Worm (Caenorhabditis elegans) whole organism, L4 larva: ENCODE measurements around the gene K01D12.5.

ENCODE experiments used
- T26A8.4 ChIP-seq: fragments of 200-800 bp; sonication (Bioruptor generic); IDR thresholded peaks from 2 replicates; pipeline ENCODE4 v1.3.6; 2022; ENCODE audit warnings: missing genetic modification characterization, missing compliant biosample characterization
- Y105C5A.15 ChIP-seq: fragments of 200-800 bp; sonication (Bioruptor generic); IDR thresholded peaks from 2 replicates; pipeline ENCODE4 v1.3.6; 2022; ENCODE audit warnings: missing genetic modification characterization, missing compliant biosample characterization
- ZK337.2 ChIP-seq: fragments of 200-800 bp; sonication (Bioruptor generic); IDR thresholded peaks from 2 replicates; pipeline ENCODE4 v1.3.6; 2022; ENCODE audit warnings: missing genetic modification reagents, missing genetic modification characterization, missing compliant biosample characterization
- aly-2 ChIP-seq: sonication (generic microtip); optimal IDR thresholded peaks from 2 replicates; lab custom pipeline; 2018; ENCODE audit warnings: missing biosample characterization, missing genetic modification characterization
- arid-1 ChIP-seq: fragments of 200-800 bp; sonication (Bioruptor generic); conservative IDR thresholded peaks from 2 replicates; pipeline ENCODE4 v1.3.6; 2022; ENCODE audit warnings: missing genetic modification reagents, missing genetic modification characterization, missing compliant biosample characterization
- ceh-44 ChIP-seq: fragments of 200-800 bp; sonication (Bioruptor generic); IDR thresholded peaks from 2 replicates; pipeline ENCODE4 v1.3.6; 2022; ENCODE audit warnings: missing genetic modification reagents, missing genetic modification characterization, missing compliant biosample characterization
- daf-16 ChIP-seq, 3 experiments: sonication (generic microtip); optimal IDR thresholded peaks; 2 replicates each; lab custom pipeline; 2016 to 2017; ENCODE audit warnings: missing genetic modification characterization in 3 of 3, missing genetic modification reagents in 3 of 3, mild to moderate bottlenecking in 2 of 3, missing compliant biosample characterization in 2 of 3, missing biosample characterization in 1 of 3, moderate library complexity in 1 of 3
- daf-8 ChIP-seq: fragments of 200-800 bp; sonication (Bioruptor generic); IDR thresholded peaks from 2 replicates; pipeline ENCODE4 v1.3.6; 2022; ENCODE audit warnings: missing genetic modification characterization, missing compliant biosample characterization
- dpl-1 ChIP-seq: fragments of 150-350 bp; optimal IDR thresholded peaks from 2 replicates; lab custom pipeline; 2014; ENCODE audit warnings: missing biosample characterization, missing genetic modification reagents, missing genetic modification characterization
- dve-1 ChIP-seq: sonication (generic microtip); optimal IDR thresholded peaks from 2 replicates; lab custom pipeline; 2017; ENCODE audit warnings: antibody characterized with exemption, mild to moderate bottlenecking, missing genetic modification characterization, missing compliant biosample characterization; ENCODE audit not compliant: insufficient read depth
- fkh-10 ChIP-seq: fragments of 150-350 bp; optimal IDR thresholded peaks from 2 replicates; lab custom pipeline; 2014; ENCODE audit warnings: missing biosample characterization, missing genetic modification reagents, missing genetic modification characterization
- hlh-30 ChIP-seq: sonication (generic microtip); optimal IDR thresholded peaks from 2 replicates; lab custom pipeline; 2017; ENCODE audit warnings: antibody characterized with exemption, mild to moderate bottlenecking, missing genetic modification characterization, missing compliant biosample characterization; ENCODE audit not compliant: insufficient read depth
- jun-1 ChIP-seq: fragments of 150-350 bp; optimal IDR thresholded peaks from 2 replicates; lab custom pipeline; 2014; ENCODE audit warnings: missing biosample characterization, missing genetic modification reagents, missing genetic modification characterization
- lin-13 ChIP-seq: fragments of 150-350 bp; optimal IDR thresholded peaks from 2 replicates; lab custom pipeline; 2014; ENCODE audit warnings: missing biosample characterization, missing genetic modification reagents, missing genetic modification characterization
- lin-29 ChIP-seq: fragments of 200-800 bp; sonication (Bioruptor generic); IDR thresholded peaks from 2 replicates; pipeline ENCODE4 v1.3.6; 2022; ENCODE audit warnings: missing genetic modification reagents, missing genetic modification characterization, missing compliant biosample characterization
- lin-39 ChIP-seq: fragments of 150-350 bp; optimal IDR thresholded peaks from 2 replicates; lab custom pipeline; 2014; ENCODE audit warnings: missing biosample characterization, missing genetic modification reagents, missing genetic modification characterization
- mes-2 ChIP-seq: sonication (generic microtip); optimal IDR thresholded peaks from 2 replicates; lab custom pipeline; 2016; ENCODE audit warnings: missing genotype, mild to moderate bottlenecking, missing genetic modification characterization, missing compliant biosample characterization; ENCODE audit not compliant: poor library complexity, severe bottlenecking
- mxl-2 ChIP-seq: fragments of 200-800 bp; sonication (Bioruptor generic); conservative IDR thresholded peaks from 2 replicates; pipeline ENCODE4 v1.3.6; 2022; ENCODE audit warnings: missing genetic modification reagents, missing genetic modification characterization, missing compliant biosample characterization
- nhr-111 ChIP-seq: fragments of 200-800 bp; sonication (Bioruptor generic); optimal IDR thresholded peaks from 2 replicates; lab custom pipeline; 2018; ENCODE audit warnings: mild to moderate bottlenecking, missing genetic modification characterization, missing compliant biosample characterization
- nhr-237 ChIP-seq: sonication (generic microtip); optimal IDR thresholded peaks from 2 replicates; lab custom pipeline; 2017; ENCODE audit warnings: missing biosample characterization, missing genetic modification characterization
- nhr-42 ChIP-seq: fragments of 200-800 bp; sonication (Bioruptor generic); IDR thresholded peaks from 2 replicates; pipeline ENCODE4 v1.3.6; 2022; ENCODE audit warnings: missing genetic modification characterization, missing compliant biosample characterization
- pha-4 ChIP-seq, 2 experiments: fragments of 150-350 bp in 1 of 2; fragments of 200-800 bp in 1 of 2; sonication (Bioruptor generic) in 1 of 2; IDR thresholded peaks in 1 of 2; optimal IDR thresholded peaks in 1 of 2; 2 replicates each; pipeline versions ENCODE4 v1.3.6 to Lab custom; 2014 to 2022; ENCODE audit warnings: missing genetic modification characterization in 2 of 2, missing genetic modification reagents in 2 of 2, missing biosample characterization in 1 of 2, missing compliant biosample characterization in 1 of 2
- sdz-12 ChIP-seq: fragments of 200-800 bp; sonication (Bioruptor generic); optimal IDR thresholded peaks from 2 replicates; lab custom pipeline; 2018; ENCODE audit warnings: mild to moderate bottlenecking, missing genetic modification characterization, missing compliant biosample characterization
- tag-97 ChIP-seq: fragments of 200-800 bp; sonication (Bioruptor generic); IDR thresholded peaks from 2 replicates; pipeline ENCODE4 v1.3.6; 2022; ENCODE audit warnings: missing genetic modification characterization, missing compliant biosample characterization
- tra-1 ChIP-seq: fragments of 200-800 bp; sonication (Bioruptor generic); IDR thresholded peaks from 2 replicates; pipeline ENCODE4 v1.3.6; 2022; ENCODE audit warnings: missing genetic modification reagents, missing genetic modification characterization, missing compliant biosample characterization
- unc-62 ChIP-seq, 3 experiments: fragments of 150-350 bp in 1 of 3; sonication (generic microtip); optimal IDR thresholded peaks in 2 of 3; peaks in 1 of 3; 1 replicate in 1 of 3; 2 replicates in 2 of 3; lab custom pipeline; 2014 to 2017; ENCODE audit warnings: missing biosample characterization in 3 of 3, missing genetic modification characterization in 3 of 3, missing genetic modification reagents in 3 of 3, missing genotype in 1 of 3
- zfp-2 ChIP-seq: sonication (generic microtip); optimal IDR thresholded peaks from 2 replicates; lab custom pipeline; 2016; ENCODE audit warnings: mild to moderate bottlenecking, missing genetic modification characterization, missing compliant biosample characterization
- zip-2 ChIP-seq: fragments of 150-350 bp; optimal IDR thresholded peaks from 2 replicates; lab custom pipeline; 2014; ENCODE audit warnings: missing biosample characterization, missing genetic modification characterization

The K01D12.5 gene

DNA sequence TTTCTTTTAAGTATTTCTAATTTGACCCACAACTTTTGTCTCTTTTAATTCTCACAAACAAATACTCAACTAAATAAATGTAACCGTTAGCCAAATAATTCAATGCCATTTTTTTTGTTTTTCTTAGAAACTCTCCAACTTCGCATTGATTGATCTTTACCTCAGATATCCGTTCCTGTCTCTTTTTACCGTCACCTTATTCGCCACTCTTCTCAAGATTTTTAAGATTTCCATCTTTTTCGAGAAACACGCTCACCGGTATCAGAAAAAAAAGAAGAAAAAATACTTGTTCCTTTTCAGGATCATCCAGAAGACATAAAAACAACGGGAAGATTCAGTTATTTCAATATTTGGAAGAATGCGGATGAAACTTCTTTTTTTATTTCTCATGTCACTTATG lies 39.3 kb upstream of the K01D12.5 start, which contains the start of gene F23H12.5:
Gene F23H12.5 (plus strand): TSS at position 301 of the 400 bp plus-strand sequence.
- TF ChIP-seq zfp-2 (tag; lab: Kevin White, UChicago) (no peak), dpl-1 (GFP tag; lab: Kevin White, UChicago) (no peak), tra-1 (GFP tag; lab: Robert Waterston, UW) (no peak), lin-13 (GFP tag; lab: Kevin White, UChicago) (no peak), lin-39 (no peak), mxl-2 (GFP tag; lab: Robert Waterston, UW) (no peak), daf-8 (no peak), ceh-44 (GFP tag; lab: Robert Waterston, UW) (no peak), T26A8.4 (GFP tag; lab: Robert Waterston, UW) (no peak), zip-2 (tag; lab: Kevin White, UChicago) (no peak), nhr-237 (no peak), sdz-12 (GFP tag; lab: Kevin White, UChicago) (no peak), dve-1 (tag; lab: Kevin White, UChicago) (no peak), lin-29 (no peak), unc-62 (GFP tag; optimal IDR thresholded peaks at IDR 0.05 in 1 of 2; lab: Kevin White, UChicago) (no peak), unc-62 (tag; optimal IDR thresholded peaks at IDR 0.05; lab: Kevin White, UChicago) (no peak)
- TF ChIP-seq, all 104 proteins: peak for 0

DNA sequence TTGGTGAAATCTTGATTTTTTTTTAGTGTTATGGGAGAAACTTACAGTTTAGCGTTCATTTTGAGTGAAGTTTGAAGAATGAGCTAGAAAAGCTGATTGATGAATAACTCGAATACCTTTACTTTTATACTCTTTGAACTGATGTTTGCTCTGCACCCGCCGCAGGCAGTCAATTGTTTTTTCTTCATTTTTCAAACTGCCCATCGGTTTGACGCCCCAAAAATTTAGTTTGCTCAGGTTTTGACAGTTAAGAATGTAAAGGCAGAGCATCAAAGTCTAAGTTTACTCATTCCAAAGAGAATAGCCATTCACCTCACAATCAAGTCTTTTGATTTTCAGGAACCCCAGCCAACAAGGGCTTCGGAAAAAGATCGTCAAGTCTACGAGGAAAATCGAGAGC lies 36.0 kb upstream of the K01D12.5 start, which contains the start of gene fipr-1:
Gene fipr-1 (minus strand): TSS at position 101 of the 400 bp plus-strand sequence.
- no peak for TF ChIP-seq nhr-111 (GFP tag; lab: Kevin White, UChicago)

ce11 chrV:12365104-12365503 lies 32.5 kb upstream of the K01D12.5 start, which contains the start of gene fipr-2:
Gene fipr-2 (plus strand): TSS chrV:12365348.
- TF ChIP-seq arid-1 (GFP tag; lab: Robert Waterston, UW), result no peak
- no peak for TF ChIP-seq jun-1
- TF ChIP-seq sdz-12 (GFP tag; lab: Kevin White, UChicago), result no peak
- no peak for TF ChIP-seq mes-2
- no peak for TF ChIP-seq nhr-42 (GFP tag; lab: Robert Waterston, UW)
- no peak for TF ChIP-seq tag-97 (GFP tag; lab: Robert Waterston, UW)
- no peak for TF ChIP-seq ZK337.2 (GFP tag; lab: Robert Waterston, UW)
- no peak for TF ChIP-seq pha-4 (GFP tag; IDR thresholded peaks at IDR 0.05; lab: Robert Waterston, UW)
- TF ChIP-seq pha-4 (tag; optimal IDR thresholded peaks at IDR 0.05; lab: Kevin White, UChicago), result no peak
- no peak for TF ChIP-seq fkh-10
- no peak for TF ChIP-seq aly-2 (tag; lab: Kevin White, UChicago)
- TF ChIP-seq tra-1 (GFP tag; lab: Robert Waterston, UW), result no peak
- no peak for TF ChIP-seq Y105C5A.15 (GFP tag; lab: Robert Waterston, UW)
- no peak for TF ChIP-seq unc-62 (GFP tag; optimal IDR thresholded peaks at IDR 0.05 in 1 of 2; lab: Kevin White, UChicago)
- TF ChIP-seq unc-62 (tag; optimal IDR thresholded peaks at IDR 0.05; lab: Kevin White, UChicago), result no peak

DNA sequence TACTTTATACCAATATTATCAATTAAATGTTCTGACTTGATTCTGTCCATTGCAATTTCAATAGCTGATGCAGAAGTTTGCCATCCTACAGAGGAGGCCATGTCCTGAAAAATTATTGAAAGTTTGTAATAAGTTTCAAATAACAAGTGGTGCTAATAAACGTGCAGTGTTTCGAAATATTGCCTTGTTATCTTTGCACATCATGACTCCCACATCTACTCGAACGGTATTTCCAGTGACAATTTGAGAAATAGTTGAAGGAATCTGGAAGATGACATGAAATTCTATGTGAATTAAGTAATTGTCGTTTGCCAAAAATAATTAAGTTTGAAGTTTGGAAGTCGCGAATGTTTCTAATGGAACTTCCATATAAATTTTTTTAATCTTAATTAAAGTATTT lies 28.2 kb upstream of the K01D12.5 start, which contains the start of gene gcy-13:
Gene gcy-13 (minus strand): TSS at position 101 of the 400 bp plus-strand sequence.
- no peak for TF ChIP-seq hlh-30 (tag; lab: Kevin White, UChicago)
- TF ChIP-seq daf-16 (GFP tag; optimal IDR thresholded peaks at IDR 0.05; lab: Kevin White, UChicago), result no peak
- TF ChIP-seq daf-16 (tag; optimal IDR thresholded peaks at IDR 0.05; lab: Kevin White, UChicago), result no peak

DNA sequence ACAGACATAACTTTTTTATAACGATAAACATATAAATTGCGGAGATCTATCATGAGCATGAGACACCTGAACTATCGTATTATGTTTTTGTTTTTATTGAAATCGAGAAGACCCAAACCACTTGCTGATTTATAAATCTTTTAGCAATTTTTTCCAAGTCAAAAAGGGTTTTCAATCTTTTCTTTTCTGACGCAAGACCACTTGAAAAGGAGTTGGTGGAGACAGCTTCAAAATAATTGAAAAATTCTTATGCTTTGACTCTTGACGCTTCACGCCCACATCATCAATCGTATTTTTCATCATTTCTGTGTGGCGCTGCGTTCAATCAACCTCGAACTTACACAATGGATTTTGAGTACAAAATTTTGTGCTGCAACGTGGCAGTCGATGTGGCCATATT lies 26.3 kb upstream of the K01D12.5 start, which contains the start of gene F23H12.7:
Gene F23H12.7 (plus strand): TSS at position 301 of the 400 bp plus-strand sequence.
- no peak for TF ChIP-seq nhr-111 (GFP tag; lab: Kevin White, UChicago)
- TF ChIP-seq unc-62 (GFP tag; optimal IDR thresholded peaks at IDR 0.05 in 1 of 2; lab: Kevin White, UChicago), result peak in 1 of 2 experiments; percentile 1
- TF ChIP-seq unc-62 (tag; optimal IDR thresholded peaks at IDR 0.05; lab: Kevin White, UChicago), result no peak
- TF ChIP-seq, all 104 proteins: peak for 1
